Fruit fly (Drosophila melanogaster) whole organism: Measurements from ENCODE around the gene teq.

Experiments
- CG8478 ChIP-seq: fragments of >200 bp; optimal IDR thresholded peaks from 2 replicates; lab custom pipeline; 2018; ENCODE audit warnings: inconsistent platforms
- usp ChIP-seq: fragments of >200 bp; optimal IDR thresholded peaks from 2 replicates; lab custom pipeline; 2017; ENCODE audit warnings: missing biosample characterization, missing genetic modification characterization, mixed read lengths

- TF ChIP-seq usp (GFP tag; lab: Kevin White, UChicago) (no peak), CG8478 (lab: Kevin White, UChicago) (no peak)
Measured at dm6 chr3L:9126021-9126811, 51.8 kb downstream of the teq start.
